Worm (Caenorhabditis elegans) whole organism, L2 larva: ENCODE measurements around the gene C28G1.6.

Experiments used
- Y55F3AM.14 ChIP-seq: fragments of 200-800 bp; sonication (Bioruptor generic); optimal IDR thresholded peaks from 2 replicates; lab custom pipeline; 2018; ENCODE audit warnings: mild to moderate bottlenecking, missing genetic modification characterization, missing compliant biosample characterization
- ZK546.5 ChIP-seq: sonication (generic microtip); optimal IDR thresholded peaks from 2 replicates; lab custom pipeline; 2017; ENCODE audit warnings: missing biosample characterization, missing genetic modification characterization
- aly-2 ChIP-seq: fragments of 150-350 bp; optimal IDR thresholded peaks from 2 replicates; lab custom pipeline; 2014; ENCODE audit warnings: missing biosample characterization, missing genetic modification characterization
- ama-1 ChIP-seq: fragments of 150-350 bp; optimal IDR thresholded peaks from 2 replicates; lab custom pipeline; 2018; ENCODE audit warnings: inconsistent platforms
- elt-3 ChIP-seq: sonication (generic microtip); optimal IDR thresholded peaks from 2 replicates; lab custom pipeline; 2017; ENCODE audit warnings: missing biosample characterization, missing genetic modification characterization
- fos-1 ChIP-seq: fragments of 150-350 bp; optimal IDR thresholded peaks from 2 replicates; lab custom pipeline; 2014; ENCODE audit warnings: missing biosample characterization, missing genetic modification characterization
- nhr-11 ChIP-seq: fragments of 150-350 bp; optimal IDR thresholded peaks from 2 replicates; lab custom pipeline; 2014; ENCODE audit warnings: missing biosample characterization, missing genetic modification characterization
- nhr-12 ChIP-seq: fragments of 150-350 bp; optimal IDR thresholded peaks from 2 replicates; lab custom pipeline; 2014; ENCODE audit warnings: missing biosample characterization, missing genetic modification characterization
- nhr-25 ChIP-seq: fragments of 150-350 bp; sonication (generic microtip); optimal IDR thresholded peaks from 3 replicates; lab custom pipeline; 2014; ENCODE audit warnings: missing biosample characterization, missing genetic modification characterization
- sma-3 ChIP-seq: sonication (generic microtip); optimal IDR thresholded peaks from 2 replicates; lab custom pipeline; 2016; ENCODE audit warnings: missing genetic modification reagents, missing genetic modification characterization, missing compliant biosample characterization
- snpc-4 ChIP-seq: fragments of 150-350 bp; optimal IDR thresholded peaks from 2 replicates; lab custom pipeline; 2014; ENCODE audit warnings: missing biosample characterization, missing genetic modification characterization
- unc-62 ChIP-seq: fragments of 150-350 bp; optimal IDR thresholded peaks from 2 replicates; lab custom pipeline; 2014; ENCODE audit warnings: missing biosample characterization, missing genetic modification reagents, missing genetic modification characterization

DNA sequence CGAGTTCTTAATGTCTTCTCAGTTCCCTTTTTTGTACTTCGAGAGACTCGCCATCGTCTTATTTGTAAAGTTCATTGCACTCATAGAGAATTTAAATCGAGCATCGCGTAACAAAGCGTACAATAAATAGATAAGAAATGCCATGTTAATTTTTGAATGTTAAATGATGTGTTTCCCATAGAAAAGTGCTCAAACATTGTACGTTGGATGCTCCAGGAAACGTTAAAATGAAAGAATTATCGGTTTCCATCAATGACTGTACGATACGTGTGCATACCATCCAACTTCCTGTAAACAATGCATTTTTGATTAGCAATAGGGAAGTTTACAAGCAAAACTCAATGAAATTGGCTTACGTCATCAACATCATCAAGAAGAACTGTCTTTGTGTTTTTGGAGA, 10.4 kb downstream of the C28G1.6 start:
- TF ChIP-seq ZK546.5 (no peak), aly-2 (tag; lab: Kevin White, UChicago) (no peak), unc-62 (no peak), ama-1 (lab: Kevin White, UChicago) (no peak), sma-3 (GFP tag; lab: Kevin White, UChicago) (no peak), snpc-4 (tag; lab: Kevin White, UChicago) (no peak), fos-1 (peak; percentile 92), Y55F3AM.14 (GFP tag; lab: Kevin White, UChicago) (no peak), nhr-12 (tag; lab: Kevin White, UChicago) (no peak), nhr-25 (tag; lab: Kevin White, UChicago) (no peak), elt-3 (tag; lab: Kevin White, UChicago) (no peak), nhr-11 (no peak)
